Worm (Caenorhabditis elegans): ENCODE data around the gene drd-5.

DNA sequence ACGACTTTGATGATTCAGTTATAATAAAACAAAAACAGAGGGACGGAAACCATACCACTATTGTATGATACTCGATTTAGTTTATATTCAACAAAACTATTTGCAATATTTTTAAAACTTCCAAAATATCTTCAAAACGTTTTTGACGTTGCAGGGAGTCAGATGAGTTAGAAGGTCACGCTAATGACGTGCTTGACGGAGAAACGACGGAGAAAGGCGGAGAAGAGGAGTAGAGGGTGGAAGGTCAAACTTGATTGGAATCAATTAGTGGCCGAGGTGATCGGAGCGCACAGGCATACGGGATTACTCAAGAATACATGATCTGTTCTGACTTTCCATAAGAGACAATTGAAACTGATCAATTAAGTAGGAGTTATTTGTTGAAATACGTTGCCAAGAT, 43.3 kb downstream of the drd-5 start:
- no peak for TF ChIP-seq nhr-76 (tag; optimal IDR thresholded peaks at IDR 0.05)
- no peak for TF ChIP-seq Y105C5A.15 (GFP tag; IDR thresholded peaks at IDR 0.05)
- TF ChIP-seq lin-38 (GFP tag; IDR thresholded peaks at IDR 0.05) = no peak
- no peak for TF ChIP-seq tra-1 (GFP tag; IDR thresholded peaks at IDR 0.05)
- TF ChIP-seq nhr-11 (tag; optimal IDR thresholded peaks at IDR 0.05) = no peak
- TF ChIP-seq nhr-237 (tag; optimal IDR thresholded peaks at IDR 0.05) = no peak
- TF ChIP-seq R02D3.7 (tag; optimal IDR thresholded peaks at IDR 0.05) = no peak

Data from whole organism, L4 larva.